Worm (Caenorhabditis elegans) whole organism, early embryonic: ENCODE measurements around the gene F54E7.6.

Experiments used
- B0310.2 ChIP-seq: sonication (generic microtip); optimal IDR thresholded peaks from 2 replicates; lab custom pipeline; 2016; ENCODE audit warnings: mild to moderate bottlenecking, missing genetic modification characterization, missing compliant biosample characterization
- F13C5.2 ChIP-seq: sonication (generic microtip); optimal IDR thresholded peaks from 2 replicates; lab custom pipeline; 2017; ENCODE audit warnings: mild to moderate bottlenecking, missing genetic modification characterization, inconsistent platforms, missing compliant biosample characterization
- aly-1 ChIP-seq: sonication (generic microtip); optimal IDR thresholded peaks from 2 replicates; lab custom pipeline; 2016; ENCODE audit warnings: missing genetic modification characterization, missing compliant biosample characterization
- ama-1 ChIP-seq: fragments of 150-350 bp; optimal IDR thresholded peaks from 2 replicates; lab custom pipeline; 2014
- ceh-13 ChIP-seq: fragments of 200-800 bp; sonication (Bioruptor generic); optimal IDR thresholded peaks from 2 replicates; lab custom pipeline; 2018; ENCODE audit warnings: mild to moderate bottlenecking, missing genetic modification characterization, missing compliant biosample characterization
- ceh-36 ChIP-seq: sonication (generic microtip); optimal IDR thresholded peaks from 2 replicates; lab custom pipeline; 2016; ENCODE audit warnings: missing genetic modification characterization, inconsistent platforms, missing compliant biosample characterization
- ets-7 ChIP-seq: sonication (generic microtip); optimal IDR thresholded peaks from 2 replicates; lab custom pipeline; 2016; ENCODE audit warnings: missing genotype, missing genetic modification characterization, missing compliant biosample characterization
- flt-1 ChIP-seq: fragments of 200-800 bp; sonication (Bioruptor generic); IDR thresholded peaks from 2 replicates; pipeline ENCODE4 v1.3.6; 2022; ENCODE audit warnings: missing genetic modification characterization, missing compliant biosample characterization
- hmbx-1 ChIP-seq: sonication (generic microtip); optimal IDR thresholded peaks from 2 replicates; lab custom pipeline; 2016; ENCODE audit warnings: mild to moderate bottlenecking, missing genetic modification characterization, missing compliant biosample characterization
- hmg-4 ChIP-seq: fragments of 200-800 bp; sonication (Bioruptor generic); optimal IDR thresholded peaks from 2 replicates; lab custom pipeline; 2018; ENCODE audit warnings: mild to moderate bottlenecking, missing genetic modification characterization, missing compliant biosample characterization
- hnd-1 ChIP-seq: sonication (generic microtip); optimal IDR thresholded peaks from 2 replicates; lab custom pipeline; 2016; ENCODE audit warnings: missing genetic modification characterization, missing compliant biosample characterization
- pes-1 ChIP-seq: fragments of 200-800 bp; sonication (Bioruptor generic); IDR thresholded peaks from 2 replicates; pipeline ENCODE4 v1.3.6; 2022; ENCODE audit warnings: missing genetic modification reagents, missing genetic modification characterization, missing compliant biosample characterization
- scrt-1 ChIP-seq: fragments of 200-800 bp; sonication (Bioruptor generic); IDR thresholded peaks from 2 replicates; pipeline ENCODE4 v1.3.6; 2022; ENCODE audit warnings: missing genetic modification characterization, missing compliant biosample characterization
- sea-1 ChIP-seq: fragments of 200-800 bp; sonication (Bioruptor generic); conservative IDR thresholded peaks from 2 replicates; pipeline ENCODE4 v1.3.6; 2022; ENCODE audit warnings: missing genetic modification characterization, missing compliant biosample characterization
- tbx-11 ChIP-seq: fragments of 200-800 bp; sonication (Bioruptor generic); IDR thresholded peaks from 2 replicates; pipeline ENCODE4 v1.3.6; 2022; ENCODE audit warnings: missing genetic modification characterization, missing compliant biosample characterization
- tbx-37 ChIP-seq: fragments of 200-800 bp; sonication (Bioruptor generic); conservative IDR thresholded peaks from 2 replicates; pipeline ENCODE4 v1.3.6; 2022; ENCODE audit warnings: missing genetic modification reagents, missing genetic modification characterization, missing compliant biosample characterization
- tra-4 ChIP-seq: sonication (generic microtip); optimal IDR thresholded peaks from 2 replicates; lab custom pipeline; 2017; ENCODE audit warnings: missing genetic modification characterization, missing compliant biosample characterization

The F54E7.6 gene

DNA sequence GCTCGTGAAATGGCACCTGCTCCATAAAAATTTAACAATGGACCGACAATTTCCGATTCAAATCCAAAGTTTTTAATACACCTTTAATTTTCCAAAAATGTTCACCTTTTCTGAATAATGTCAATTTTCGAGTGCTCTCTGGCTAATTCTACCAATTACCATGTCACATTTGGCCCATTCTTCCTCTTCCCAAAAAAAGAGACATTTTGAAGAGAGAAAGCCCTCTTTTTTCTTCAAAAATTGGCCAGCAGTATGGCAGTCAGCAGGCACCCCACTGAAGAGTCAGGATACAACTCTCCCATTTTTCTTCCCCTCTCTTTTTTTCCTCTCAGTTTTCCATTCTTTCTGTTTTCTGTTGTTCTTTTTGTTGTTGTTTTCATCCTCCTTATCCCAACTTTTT lies 26.4 kb downstream of the F54E7.6 start:
- TF ChIP-seq ama-1 (lab: Kevin White, UChicago), result no peak

DNA sequence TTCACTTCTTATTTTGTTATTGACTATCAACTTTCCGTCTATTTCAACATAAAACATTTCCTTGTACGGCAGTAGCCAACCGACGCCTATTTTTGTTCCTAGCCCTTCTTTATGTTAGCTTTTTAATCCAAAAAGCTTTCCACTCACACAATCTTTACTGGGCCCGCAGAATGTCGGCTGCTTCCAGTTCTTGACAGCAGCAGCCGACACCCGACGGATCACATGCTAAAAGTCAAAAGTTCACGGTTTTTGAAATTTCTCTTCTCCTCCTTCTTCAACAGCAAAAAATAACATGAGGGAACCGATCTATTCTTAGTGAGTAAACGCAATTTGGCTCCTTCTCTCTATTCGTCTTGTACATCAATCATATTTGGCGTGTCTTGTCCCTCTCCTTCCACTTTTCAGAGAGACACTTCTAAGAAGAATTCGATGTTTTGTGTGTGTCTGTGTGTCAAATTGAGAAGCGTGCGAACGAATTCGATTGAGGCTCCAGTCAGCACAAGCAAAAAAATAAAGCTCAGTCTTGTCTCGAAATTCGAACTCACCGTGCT lies 28.4 kb downstream of the F54E7.6 start:
- no peak for TF ChIP-seq pes-1 (GFP tag; lab: Robert Waterston, UW)
- no peak for TF ChIP-seq hnd-1 (tag; lab: Kevin White, UChicago)
- no peak for TF ChIP-seq flt-1
- no peak for TF ChIP-seq ceh-13 (GFP tag; lab: Kevin White, UChicago)
- TF ChIP-seq F13C5.2 (tag; lab: Kevin White, UChicago), result no peak
- TF ChIP-seq ceh-36 (tag; lab: Kevin White, UChicago), result no peak
- no peak for TF ChIP-seq sea-1 (GFP tag; lab: Robert Waterston, UW)
- TF ChIP-seq scrt-1 (GFP tag; lab: Robert Waterston, UW), result no peak
- no peak for TF ChIP-seq aly-1 (tag; lab: Kevin White, UChicago)

DNA sequence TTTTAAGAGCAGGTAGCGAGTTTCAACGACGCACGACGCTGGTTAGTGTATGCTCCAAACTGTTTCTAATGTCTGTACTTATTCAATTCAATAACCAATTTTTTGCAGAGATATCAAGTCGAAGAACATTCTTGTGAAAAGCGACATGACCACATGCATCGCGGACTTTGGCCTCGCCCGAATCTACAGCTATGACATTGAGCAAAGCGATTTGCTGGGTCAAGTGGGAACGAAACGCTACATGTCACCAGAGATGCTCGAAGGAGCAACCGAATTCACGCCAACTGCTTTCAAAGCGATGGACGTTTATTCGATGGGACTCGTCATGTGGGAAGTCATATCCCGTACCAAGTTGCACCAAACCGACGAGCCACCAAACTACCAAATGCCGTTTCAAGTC lies 30.5 kb downstream of the F54E7.6 start:
- no peak for TF ChIP-seq ama-1 (lab: Kevin White, UChicago)
- no peak for TF ChIP-seq ceh-36 (tag; lab: Kevin White, UChicago)
- no peak for TF ChIP-seq hmbx-1 (tag; lab: Kevin White, UChicago)
- TF ChIP-seq pes-1 (GFP tag; lab: Robert Waterston, UW), result no peak
- no peak for TF ChIP-seq flt-1
- TF ChIP-seq tbx-37 (GFP tag; lab: Robert Waterston, UW), result no peak
- TF ChIP-seq tbx-11 (GFP tag; lab: Robert Waterston, UW), result no peak
- no peak for TF ChIP-seq tra-4 (tag; lab: Kevin White, UChicago)
- TF ChIP-seq aly-1 (tag; lab: Kevin White, UChicago), result no peak
- no peak for TF ChIP-seq B0310.2

DNA sequence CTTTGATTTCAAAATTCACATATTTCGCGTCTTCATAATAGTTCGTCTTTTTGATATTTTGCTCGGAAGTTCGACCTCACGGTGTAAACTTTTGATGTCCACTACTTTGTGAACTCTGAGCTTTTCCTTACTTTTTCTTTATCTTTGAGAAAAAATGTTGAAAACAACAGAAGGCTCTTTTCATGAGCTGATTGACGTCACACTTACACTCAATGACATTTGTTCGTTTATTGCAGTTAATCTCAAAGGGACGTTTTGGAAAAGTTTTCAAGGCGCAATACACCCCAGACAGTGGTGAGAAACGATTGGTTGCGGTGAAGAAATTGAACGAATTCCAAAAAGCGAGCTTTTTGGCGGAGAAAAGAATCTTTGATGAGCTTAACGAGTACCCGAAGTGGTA lies 31.7 kb downstream of the F54E7.6 start:
- TF ChIP-seq tbx-37 (GFP tag; lab: Robert Waterston, UW), result no peak
- no peak for TF ChIP-seq aly-1 (tag; lab: Kevin White, UChicago)
- TF ChIP-seq sea-1 (GFP tag; lab: Robert Waterston, UW), result no peak
- TF ChIP-seq B0310.2, result no peak
- TF ChIP-seq flt-1, result no peak
- no peak for TF ChIP-seq ceh-13 (GFP tag; lab: Kevin White, UChicago)
- TF ChIP-seq tbx-11 (GFP tag; lab: Robert Waterston, UW), result no peak
- no peak for TF ChIP-seq ets-7 (tag; lab: Kevin White, UChicago)
- no peak for TF ChIP-seq hmbx-1 (tag; lab: Kevin White, UChicago)
- TF ChIP-seq pes-1 (GFP tag; lab: Robert Waterston, UW), result no peak
- no peak for TF ChIP-seq hnd-1 (tag; lab: Kevin White, UChicago)
- no peak for TF ChIP-seq F13C5.2 (tag; lab: Kevin White, UChicago)
- no peak for TF ChIP-seq ama-1 (lab: Kevin White, UChicago)
- TF ChIP-seq scrt-1 (GFP tag; lab: Robert Waterston, UW), result no peak
- TF ChIP-seq hmg-4 (GFP tag; lab: Kevin White, UChicago), result no peak
- no peak for TF ChIP-seq ceh-36 (tag; lab: Kevin White, UChicago)
- TF ChIP-seq tra-4 (tag; lab: Kevin White, UChicago), result no peak

DNA sequence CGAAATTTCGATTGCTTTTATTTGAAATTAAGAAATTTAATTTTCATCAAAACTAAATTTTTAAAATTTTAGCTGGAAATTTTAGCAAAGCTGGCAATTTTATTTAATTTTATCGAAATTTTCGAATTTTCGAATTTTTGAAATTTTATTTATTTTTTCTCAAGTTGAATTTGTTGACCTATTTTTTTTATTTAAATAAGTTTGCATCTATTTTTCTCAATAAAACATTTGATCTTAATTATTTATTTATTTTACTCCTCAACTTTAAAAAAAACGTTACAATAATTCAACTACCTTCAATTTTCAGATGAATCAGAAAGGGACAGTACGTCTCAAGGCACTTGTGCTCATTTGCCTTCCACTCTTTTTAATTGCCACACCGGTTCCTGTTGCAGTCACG lies 36.0 kb downstream of the F54E7.6 start, which contains the start of gene daf-4:
Gene daf-4, plus strand, starts transcription at position 301 of the 400 bp plus-strand sequence.
- TF ChIP-seq pes-1 (GFP tag; lab: Robert Waterston, UW) (no peak), flt-1 (no peak), F13C5.2 (tag; lab: Kevin White, UChicago) (no peak)

DNA sequence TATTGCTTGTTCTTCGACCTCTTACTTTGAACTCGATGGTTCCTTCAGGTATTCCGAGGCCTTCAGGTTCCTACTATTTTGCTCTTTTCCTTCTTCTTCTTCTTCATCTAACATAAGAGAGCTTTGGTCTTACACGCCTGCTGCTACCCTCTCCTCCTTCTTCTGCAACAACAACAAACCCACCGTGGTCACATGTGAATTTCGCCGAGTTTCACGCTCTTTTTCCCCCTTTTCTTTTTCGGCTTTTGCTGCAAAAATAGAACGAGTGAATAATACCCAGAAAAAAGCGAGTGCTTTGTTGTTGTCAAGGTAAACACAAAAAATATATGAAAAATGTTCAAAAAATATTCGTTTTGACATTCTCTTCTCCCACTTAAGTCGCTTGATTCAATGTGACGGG lies 37.5 kb downstream of the F54E7.6 start:
- no peak for TF ChIP-seq ama-1 (lab: Kevin White, UChicago)
- no peak for TF ChIP-seq tbx-11 (GFP tag; lab: Robert Waterston, UW)
- TF ChIP-seq sea-1 (GFP tag; lab: Robert Waterston, UW), result no peak
- no peak for TF ChIP-seq tra-4 (tag; lab: Kevin White, UChicago)
- no peak for TF ChIP-seq F13C5.2 (tag; lab: Kevin White, UChicago)
- TF ChIP-seq pes-1 (GFP tag; lab: Robert Waterston, UW), result no peak
- TF ChIP-seq B0310.2, result no peak
- TF ChIP-seq hnd-1 (tag; lab: Kevin White, UChicago), result no peak
- TF ChIP-seq ets-7 (tag; lab: Kevin White, UChicago), result no peak
- no peak for TF ChIP-seq hmg-4 (GFP tag; lab: Kevin White, UChicago)
- no peak for TF ChIP-seq scrt-1 (GFP tag; lab: Robert Waterston, UW)
- no peak for TF ChIP-seq ceh-36 (tag; lab: Kevin White, UChicago)

DNA sequence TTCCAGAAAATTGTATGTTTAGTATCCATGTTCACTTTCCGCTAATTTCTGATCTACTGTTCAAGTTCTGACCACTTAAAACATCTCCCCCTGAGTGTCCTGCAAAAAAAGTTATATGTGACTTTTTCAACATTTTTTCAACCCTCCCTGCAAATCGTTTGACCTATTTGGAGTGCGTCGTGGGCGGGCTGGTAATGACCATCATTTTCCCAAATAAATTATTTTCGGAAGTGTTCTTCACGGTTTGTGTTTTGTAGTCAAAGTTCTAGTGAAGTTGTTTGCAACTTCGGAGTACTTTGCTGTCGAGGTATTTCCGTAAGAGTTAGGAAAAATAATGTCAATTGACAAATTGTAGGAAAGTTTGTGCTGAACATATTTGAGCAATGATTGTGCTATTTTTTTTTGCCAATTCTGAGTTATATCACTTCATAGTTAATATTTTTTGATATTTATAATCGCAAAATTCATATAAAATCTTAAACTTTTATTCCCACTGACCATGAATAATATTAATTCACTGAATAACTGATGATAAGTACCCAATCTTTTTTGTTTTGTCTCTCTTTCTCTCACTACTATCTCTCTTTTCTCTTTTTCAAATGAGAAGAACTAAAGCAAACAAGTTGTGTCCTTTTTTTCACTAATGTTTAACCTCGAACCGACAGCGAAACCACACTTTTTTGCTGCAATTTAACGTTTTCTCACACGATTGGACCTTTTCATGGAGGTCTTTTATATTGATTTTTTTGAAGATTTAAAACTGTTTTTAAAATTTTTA lies 38.5 kb downstream of the F54E7.6 start:
- TF ChIP-seq hnd-1 (tag; lab: Kevin White, UChicago) (no peak), hmg-4 (GFP tag; lab: Kevin White, UChicago) (no peak), tbx-37 (GFP tag; lab: Robert Waterston, UW) (no peak), tra-4 (tag; lab: Kevin White, UChicago) (no peak), pes-1 (GFP tag; lab: Robert Waterston, UW) (no peak), sea-1 (GFP tag; lab: Robert Waterston, UW) (no peak), ets-7 (tag; lab: Kevin White, UChicago) (no peak), flt-1 (no peak), hmbx-1 (tag; lab: Kevin White, UChicago) (no peak), ceh-13 (GFP tag; lab: Kevin White, UChicago) (no peak), ceh-36 (tag; lab: Kevin White, UChicago) (no peak), tbx-11 (GFP tag; lab: Robert Waterston, UW) (no peak), ama-1 (lab: Kevin White, UChicago) (no peak), aly-1 (tag; lab: Kevin White, UChicago) (no peak), scrt-1 (GFP tag; lab: Robert Waterston, UW) (no peak), F13C5.2 (tag; lab: Kevin White, UChicago) (no peak), B0310.2 (no peak)
